Worm (Caenorhabditis elegans): Measurements from ENCODE around the gene W06F12.3.
A peak's percentile ranks its signal among the peaks of the same experiment; 100 is the strongest.

W06F12.3 gene

ce11 chrIII:13687211-13687610, 47.6 kb upstream of the W06F12.3 start, which contains the start of gene cul-2 (continued):
- TF ChIP-seq ceh-63 (GFP tag; optimal IDR thresholded peaks at IDR 0.05): no peak
- no peak for TF ChIP-seq fos-1 (tag; optimal IDR thresholded peaks at IDR 0.05)
- no peak for TF ChIP-seq tbx-2 (tag; optimal IDR thresholded peaks at IDR 0.05)
- TF ChIP-seq nhr-20 (tag; optimal IDR thresholded peaks at IDR 0.05): no peak
- TF ChIP-seq hpl-2 (GFP tag; optimal IDR thresholded peaks at IDR 0.05): no peak
- no peak for TF ChIP-seq mef-2 (tag; optimal IDR thresholded peaks at IDR 0.05)
- TF ChIP-seq ceh-88 (GFP tag; IDR thresholded peaks at IDR 0.05): no peak
- peak; percentile 9 to 49 for TF ChIP-seq lsy-2 (tag; optimal IDR thresholded peaks at IDR 0.05)
- TF ChIP-seq pqm-1 (tag; optimal IDR thresholded peaks at IDR 0.05): no peak
- TF ChIP-seq unc-130 (tag; optimal IDR thresholded peaks at IDR 0.05): no peak
- TF ChIP-seq unc-62 (GFP tag; optimal IDR thresholded peaks at IDR 0.05): no peak
- no peak for TF ChIP-seq pag-3 (tag; optimal IDR thresholded peaks at IDR 0.05; ENCODE audit: borderline replicate concordance, insufficient read depth)
- TF ChIP-seq nhr-90 (tag; optimal IDR thresholded peaks at IDR 0.05; ENCODE audit: poor library complexity): no peak
- TF ChIP-seq aly-2 (tag; optimal IDR thresholded peaks at IDR 0.05): no peak
- no peak for TF ChIP-seq hlh-17 (GFP tag; optimal IDR thresholded peaks at IDR 0.05; ENCODE audit: borderline replicate concordance)
- no peak for TF ChIP-seq tlp-1 (tag; optimal IDR thresholded peaks at IDR 0.05)
- no peak for TF ChIP-seq pax-3 (tag; optimal IDR thresholded peaks at IDR 0.05)
- no peak for TF ChIP-seq zag-1 (tag; optimal IDR thresholded peaks at IDR 0.05)
- peak; percentile 19 for TF ChIP-seq mep-1 (tag; optimal IDR thresholded peaks at IDR 0.05)
- TF ChIP-seq C34B4.2 (tag; optimal IDR thresholded peaks at IDR 0.05): no peak
- TF ChIP-seq unc-98 (GFP tag; IDR thresholded peaks at IDR 0.05): no peak
- no peak for TF ChIP-seq hlh-4 (tag; optimal IDR thresholded peaks at IDR 0.05)
- TF ChIP-seq lin-15B (tag; optimal IDR thresholded peaks at IDR 0.05): no peak
- TF ChIP-seq lin-35 (GFP tag; optimal IDR thresholded peaks at IDR 0.05): peak; percentile 37 to 49
- no peak for TF ChIP-seq egl-27 (tag; optimal IDR thresholded peaks at IDR 0.05)
- no peak for TF ChIP-seq aha-1 (tag; optimal IDR thresholded peaks at IDR 0.05)
- TF ChIP-seq fkh-10 (GFP tag; optimal IDR thresholded peaks at IDR 0.05): no peak
- TF ChIP-seq C16A3.4 (tag; optimal IDR thresholded peaks at IDR 0.05): peak; percentile 12
- TF ChIP-seq nhr-71 (tag; optimal IDR thresholded peaks at IDR 0.05): peak; percentile 9
- TF ChIP-seq sox-4 (tag; optimal IDR thresholded peaks at IDR 0.05): no peak
- TF ChIP-seq F16B12.6 (tag; optimal IDR thresholded peaks at IDR 0.05): peak; percentile 80
- no peak for TF ChIP-seq lir-3 (tag; optimal IDR thresholded peaks at IDR 0.05; ENCODE audit: poor library complexity)
- TF ChIP-seq jun-1 (tag; optimal IDR thresholded peaks at IDR 0.05): no peak
- TF ChIP-seq ceh-8 (GFP tag; optimal IDR thresholded peaks at IDR 0.05): no peak
- no peak for TF ChIP-seq sptf-1 (tag; optimal IDR thresholded peaks at IDR 0.05)
- TF ChIP-seq lin-14 (GFP tag; optimal IDR thresholded peaks at IDR 0.05): no peak
- no peak for TF ChIP-seq swsn-7 (tag; optimal IDR thresholded peaks at IDR 0.05)
- no peak for TF ChIP-seq nhr-11 (tag; optimal IDR thresholded peaks at IDR 0.05)
- TF ChIP-seq egl-13 (tag; optimal IDR thresholded peaks at IDR 0.05): no peak
- TF ChIP-seq ama-1 (optimal IDR thresholded peaks at IDR 0.05): no peak
- TF ChIP-seq efl-3 (GFP tag; optimal IDR thresholded peaks at IDR 0.05): no peak

ce11 chrIII:13692555-13692954, 42.3 kb upstream of the W06F12.3 start, which contains the start of gene cyn-2:
Gene cyn-2 (plus strand): TSS chrIII:13692668.
- TF ChIP-seq nhr-20 (tag; optimal IDR thresholded peaks at IDR 0.05) (no peak), lin-39 (tag; optimal IDR thresholded peaks at IDR 0.05) (no peak), lin-13 (GFP tag; optimal IDR thresholded peaks at IDR 0.05) (no peak), ceh-90 (tag; optimal IDR thresholded peaks at IDR 0.05) (no peak), hpl-2 (GFP tag; optimal IDR thresholded peaks at IDR 0.05) (no peak), jun-1 (tag; optimal IDR thresholded peaks at IDR 0.05) (no peak), nhr-237 (tag; optimal IDR thresholded peaks at IDR 0.05) (no peak), aha-1 (tag; optimal IDR thresholded peaks at IDR 0.05) (no peak), sox-4 (tag; optimal IDR thresholded peaks at IDR 0.05) (no peak), blmp-1 (tag; optimal IDR thresholded peaks at IDR 0.05) (no peak), unc-62 (GFP tag; optimal IDR thresholded peaks at IDR 0.05) (no peak), tlp-1 (tag; optimal IDR thresholded peaks at IDR 0.05) (no peak)
